Worm (Caenorhabditis elegans) whole organism, young adult: ENCODE results near the gene F44G4.5.
A peak's percentile ranks its signal among the peaks of the same experiment; 100 is the strongest.

Experiments used
- B0336.3 ChIP-seq: fragments of 200-800 bp; sonication (Bioruptor generic); IDR thresholded peaks from 2 replicates; pipeline ENCODE4 v1.3.6; 2022; ENCODE audit warnings: missing genetic modification characterization, missing compliant biosample characterization
- C06A6.2 ChIP-seq: fragments of 200-800 bp; sonication (Bioruptor generic); conservative IDR thresholded peaks from 2 replicates; pipeline ENCODE4 v1.3.6; 2022; ENCODE audit warnings: missing genetic modification characterization, missing compliant biosample characterization
- D2030.7 ChIP-seq: fragments of 200-800 bp; sonication (Bioruptor generic); IDR thresholded peaks from 2 replicates; pipeline ENCODE4 v1.3.6; 2022; ENCODE audit warnings: missing genetic modification reagents, missing genetic modification characterization, missing compliant biosample characterization
- F39B2.1 ChIP-seq: fragments of 200-800 bp; sonication (Bioruptor generic); IDR thresholded peaks from 2 replicates; pipeline ENCODE4 v1.3.6; 2022; ENCODE audit warnings: missing genetic modification reagents, missing genetic modification characterization, missing compliant biosample characterization
- F49E8.2 ChIP-seq: sonication (generic microtip); optimal IDR thresholded peaks from 3 replicates; lab custom pipeline; 2017; ENCODE audit warnings: missing genetic modification characterization, mild to moderate bottlenecking, missing compliant biosample characterization, antibody characterized with exemption, moderate library complexity; ENCODE audit not compliant: insufficient read depth
- F55B11.4 ChIP-seq: sonication (generic microtip); optimal IDR thresholded peaks from 2 replicates; lab custom pipeline; 2016; ENCODE audit warnings: missing compliant biosample characterization, missing genetic modification characterization, borderline replicate concordance; ENCODE audit not compliant: insufficient read depth
- F57A8.1 ChIP-seq: fragments of 200-800 bp; sonication (Bioruptor generic); optimal IDR thresholded peaks from 2 replicates; lab custom pipeline; 2018; ENCODE audit warnings: mild to moderate bottlenecking, missing genetic modification characterization, moderate library complexity, missing compliant biosample characterization
- T07F8.4 ChIP-seq: sonication (generic microtip); optimal IDR thresholded peaks from 2 replicates; lab custom pipeline; 2016; ENCODE audit warnings: mild to moderate bottlenecking, missing genetic modification characterization, moderate library complexity, missing compliant biosample characterization
- ama-1 ChIP-seq, 3 experiments: fragments of 150-350 bp in 1 of 3; sonication (generic microtip) in 2 of 3; optimal IDR thresholded peaks; 2 replicates each; lab custom pipeline; 2014 to 2018; ENCODE audit warnings: missing biosample characterization in 2 of 3, missing genetic modification characterization in 2 of 3, missing genetic modification reagents in 2 of 3
- aptf-2 ChIP-seq: fragments of 200-800 bp; sonication (Bioruptor generic); conservative IDR thresholded peaks from 2 replicates; pipeline ENCODE4 v1.3.6; 2022; ENCODE audit warnings: missing genetic modification reagents, missing genetic modification characterization, missing compliant biosample characterization
- atf-7 ChIP-seq: sonication (generic microtip); optimal IDR thresholded peaks from 2 replicates; lab custom pipeline; 2017; ENCODE audit warnings: mild to moderate bottlenecking, missing genetic modification characterization, missing compliant biosample characterization
- attf-3 ChIP-seq: fragments of 200-800 bp; sonication (Bioruptor generic); conservative IDR thresholded peaks from 2 replicates; pipeline ENCODE4 v1.3.6; 2022; ENCODE audit warnings: missing genetic modification reagents, missing genetic modification characterization, missing compliant biosample characterization
- attf-5 ChIP-seq: fragments of 200-800 bp; sonication (Bioruptor generic); optimal IDR thresholded peaks from 2 replicates; lab custom pipeline; 2018; ENCODE audit warnings: mild to moderate bottlenecking, missing genetic modification characterization, missing compliant biosample characterization
- ccch-3 ChIP-seq: fragments of 200-800 bp; sonication (Bioruptor generic); optimal IDR thresholded peaks from 2 replicates; lab custom pipeline; 2018; ENCODE audit warnings: mild to moderate bottlenecking, missing genetic modification characterization, missing compliant biosample characterization
- ceh-58 ChIP-seq: fragments of 200-800 bp; sonication (Bioruptor generic); IDR thresholded peaks from 2 replicates; pipeline ENCODE4 v1.3.6; 2022; ENCODE audit warnings: missing genetic modification characterization, missing compliant biosample characterization
- dox-1 ChIP-seq: fragments of 200-800 bp; sonication (Bioruptor generic); IDR thresholded peaks from 2 replicates; pipeline ENCODE4 v1.3.6; 2022; ENCODE audit warnings: missing genetic modification reagents, missing genetic modification characterization, missing compliant biosample characterization
- dpff-1 ChIP-seq: sonication (generic microtip); optimal IDR thresholded peaks from 2 replicates; lab custom pipeline; 2017; ENCODE audit warnings: mild to moderate bottlenecking, missing genetic modification characterization, missing compliant biosample characterization
- dpl-1 ChIP-seq: fragments of 150-350 bp; optimal IDR thresholded peaks from 2 replicates; lab custom pipeline; 2014; ENCODE audit warnings: missing biosample characterization, missing genetic modification reagents, missing genetic modification characterization
- egrh-3 ChIP-seq: fragments of 200-800 bp; sonication (Bioruptor generic); IDR thresholded peaks from 2 replicates; pipeline ENCODE4 v1.3.6; 2022; ENCODE audit warnings: missing genetic modification reagents, missing genetic modification characterization, missing compliant biosample characterization
- gei-17 ChIP-seq: fragments of 200-800 bp; sonication (Bioruptor generic); optimal IDR thresholded peaks from 2 replicates; lab custom pipeline; 2018; ENCODE audit warnings: mild to moderate bottlenecking, missing genetic modification characterization, missing compliant biosample characterization
- him-1 ChIP-seq: sonication (generic microtip); optimal IDR thresholded peaks from 2 replicates; lab custom pipeline; 2016; ENCODE audit warnings: missing genotype, missing genetic modification reagents, missing genetic modification characterization, missing compliant biosample characterization
- hlh-26 ChIP-seq: fragments of 200-800 bp; sonication (Bioruptor generic); conservative IDR thresholded peaks from 2 replicates; pipeline ENCODE4 v1.3.6; 2022; ENCODE audit warnings: missing genetic modification reagents, missing genetic modification characterization, missing compliant biosample characterization
- let-526 ChIP-seq: fragments of 200-800 bp; sonication (Bioruptor generic); IDR thresholded peaks from 2 replicates; pipeline ENCODE4 v1.3.6; 2022; ENCODE audit warnings: missing genetic modification reagents, missing genetic modification characterization, missing compliant biosample characterization
- lin-35 ChIP-seq, 3 experiments: fragments of 150-350 bp in 2 of 3; sonication (generic microtip) in 1 of 3; optimal IDR thresholded peaks; 2 replicates each; lab custom pipeline; 2014 to 2018; ENCODE audit warnings: missing biosample characterization in 3 of 3, missing genetic modification characterization in 3 of 3, missing genetic modification reagents in 3 of 3
- lsl-1 ChIP-seq: fragments of 200-800 bp; sonication (Bioruptor generic); optimal IDR thresholded peaks from 2 replicates; lab custom pipeline; 2018; ENCODE audit warnings: mild to moderate bottlenecking, missing genetic modification characterization, moderate library complexity, missing compliant biosample characterization
- madf-10 ChIP-seq: sonication (generic microtip); optimal IDR thresholded peaks from 2 replicates; lab custom pipeline; 2016; ENCODE audit warnings: mild to moderate bottlenecking, missing genetic modification characterization, missing compliant biosample characterization
- mcd-1 ChIP-seq: fragments of 200-800 bp; sonication (Bioruptor generic); IDR thresholded peaks from 2 replicates; pipeline ENCODE4 v1.3.6; 2022; ENCODE audit warnings: missing genetic modification reagents, missing genetic modification characterization, missing compliant biosample characterization
- mxl-1 ChIP-seq: sonication (generic microtip); optimal IDR thresholded peaks from 2 replicates; lab custom pipeline; 2016; ENCODE audit warnings: missing genetic modification characterization, missing compliant biosample characterization
- rcor-1 ChIP-seq: fragments of 200-800 bp; sonication (Bioruptor generic); IDR thresholded peaks from 2 replicates; pipeline ENCODE4 v1.3.6; 2022; ENCODE audit warnings: missing genetic modification reagents, missing genetic modification characterization, missing compliant biosample characterization
- rpc-1 ChIP-seq, 2 experiments: fragments of 150-350 bp in 1 of 2; sonication (generic microtip) in 1 of 2; optimal IDR thresholded peaks; 2 replicates each; lab custom pipeline; 2014 to 2018; ENCODE audit warnings: missing biosample characterization in 1 of 2, missing genetic modification characterization in 1 of 2, missing genetic modification reagents in 1 of 2, missing genotype in 1 of 2
- sea-2 ChIP-seq: fragments of 200-800 bp; sonication (Bioruptor generic); IDR thresholded peaks from 2 replicates; pipeline ENCODE4 v1.3.6; 2022; ENCODE audit warnings: missing genetic modification characterization, missing compliant biosample characterization
- snpc-1.1 ChIP-seq: sonication (generic microtip); optimal IDR thresholded peaks from 2 replicates; lab custom pipeline; 2017; ENCODE audit warnings: missing genetic modification characterization, mild to moderate bottlenecking, missing compliant biosample characterization, antibody characterized with exemption, moderate library complexity, missing genotype, missing genetic modification reagents; ENCODE audit not compliant: insufficient read depth
- snpc-1.3 ChIP-seq: sonication (generic microtip); optimal IDR thresholded peaks from 2 replicates; lab custom pipeline; 2017; ENCODE audit warnings: missing genetic modification characterization, mild to moderate bottlenecking, missing compliant biosample characterization, antibody characterized with exemption, moderate library complexity, missing genotype, missing genetic modification reagents; ENCODE audit not compliant: insufficient read depth
- unc-62 ChIP-seq: fragments of 150-350 bp; optimal IDR thresholded peaks from 2 replicates; lab custom pipeline; 2014; ENCODE audit warnings: missing biosample characterization, missing genetic modification reagents, missing genetic modification characterization
- xnd-1 ChIP-seq: sonication (generic microtip); optimal IDR thresholded peaks from 2 replicates; lab custom pipeline; 2016; ENCODE audit warnings: missing genotype, missing genetic modification reagents, missing genetic modification characterization, missing compliant biosample characterization
- zfh-2 ChIP-seq: fragments of 200-800 bp; sonication (Bioruptor generic); conservative IDR thresholded peaks from 2 replicates; pipeline ENCODE4 v1.3.6; 2022; ENCODE audit warnings: missing genetic modification reagents, missing genetic modification characterization, missing compliant biosample characterization
- ztf-18 ChIP-seq: sonication (generic microtip); optimal IDR thresholded peaks from 2 replicates; lab custom pipeline; 2016; ENCODE audit warnings: missing genotype, mild to moderate bottlenecking, missing genetic modification characterization, missing compliant biosample characterization
- ztf-22 ChIP-seq: fragments of 200-800 bp; sonication (Bioruptor generic); optimal IDR thresholded peaks from 2 replicates; lab custom pipeline; 2018; ENCODE audit warnings: mild to moderate bottlenecking, missing genetic modification characterization, moderate library complexity, missing compliant biosample characterization
- ztf-28 ChIP-seq: fragments of 200-800 bp; sonication (Bioruptor generic); IDR thresholded peaks from 2 replicates; pipeline ENCODE4 v1.3.6; 2022; ENCODE audit warnings: missing genetic modification reagents, missing genetic modification characterization, missing compliant biosample characterization

F44G4.5 gene

ce11 chrII:9010708-9011107 is 10.5 kb upstream of the F44G4.5 start:
- TF ChIP-seq ztf-28 (GFP tag; lab: Robert Waterston, UW) (no peak), zfh-2 (0 out of 2 replicates have a peak, but pooled peaks have one; percentile 22)

ce11 chrII:9009976-9010702 is 9.9 kb upstream of the F44G4.5 start:
- no peak for TF ChIP-seq ztf-28 (GFP tag; lab: Robert Waterston, UW)
- no peak for TF ChIP-seq him-1 (tag; lab: Kevin White, UChicago)
- TF ChIP-seq ccch-3 (GFP tag; lab: Kevin White, UChicago) = no peak
- no peak for TF ChIP-seq attf-3 (GFP tag; lab: Robert Waterston, UW)
- TF ChIP-seq attf-5 = no peak
- TF ChIP-seq lsl-1 = no peak
- no peak for TF ChIP-seq snpc-1.1 (tag; lab: Kevin White, UChicago)
- TF ChIP-seq rpc-1 (optimal IDR thresholded peaks at IDR 0.05; lab: Kevin White, UChicago) = no peak
- no peak for TF ChIP-seq rpc-1 (tag; optimal IDR thresholded peaks at IDR 0.05; lab: Kevin White, UChicago)
- TF ChIP-seq, all 124 proteins: peak for 0

ce11 chrII:9007741-9008140 is 7.5 kb upstream of the F44G4.5 start:
- TF ChIP-seq lin-35 (GFP tag; optimal IDR thresholded peaks at IDR 0.05; lab: Kevin White, UChicago) (no peak), zfh-2 (peak; percentile 84), mcd-1 (GFP tag; lab: Robert Waterston, UW) (0 out of 2 replicates have a peak, but pooled peaks have one; percentile 17), ztf-28 (GFP tag; lab: Robert Waterston, UW) (no peak), egrh-3 (GFP tag; lab: Robert Waterston, UW) (peak; percentile 58; the same call in 1 of the 2 replicates)
- TF ChIP-seq, all 124 proteins: peak for 3

- no peak for TF ChIP-seq dox-1 (GFP tag; lab: Robert Waterston, UW)
- TF ChIP-seq C06A6.2 (GFP tag; lab: Robert Waterston, UW) = no peak
- no peak for TF ChIP-seq gei-17 (GFP tag; lab: Kevin White, UChicago)
- no peak for TF ChIP-seq B0336.3
- TF ChIP-seq lin-35 (GFP tag; optimal IDR thresholded peaks at IDR 0.05; lab: Kevin White, UChicago) = no peak
- TF ChIP-seq dpl-1 (GFP tag; lab: Kevin White, UChicago) = no peak
- no peak for TF ChIP-seq madf-10 (tag; lab: Kevin White, UChicago)
- no peak for TF ChIP-seq unc-62 (GFP tag; lab: Kevin White, UChicago)
- TF ChIP-seq ama-1 (optimal IDR thresholded peaks at IDR 0.05; lab: Kevin White, UChicago) = no peak
- no peak for TF ChIP-seq ama-1 (GFP tag; optimal IDR thresholded peaks at IDR 0.05; lab: Kevin White, UChicago)
- TF ChIP-seq let-526 (GFP tag; lab: Robert Waterston, UW) = no peak
- TF ChIP-seq sea-2 = no peak
- no peak for TF ChIP-seq hlh-26 (GFP tag; lab: Robert Waterston, UW)
- no peak for TF ChIP-seq ceh-58
- TF ChIP-seq dpff-1 (tag; lab: Kevin White, UChicago) = no peak
- TF ChIP-seq xnd-1 (tag; lab: Kevin White, UChicago) = no peak
- no peak for TF ChIP-seq F55B11.4 (tag; lab: Kevin White, UChicago)
These were observed 4.8 kb upstream of the F44G4.5 start, which contains the start of gene F44G4.7 for ce11 chrII:9005067-9005466. TSS of gene F44G4.7 (minus strand) at chrII:9005167.

- TF ChIP-seq F39B2.1 (GFP tag; lab: Robert Waterston, UW) = no peak
- TF ChIP-seq F57A8.1 (GFP tag; lab: Kevin White, UChicago) = no peak
- TF ChIP-seq D2030.7 = no peak
- TF ChIP-seq dox-1 (GFP tag; lab: Robert Waterston, UW) = no peak
- no peak for TF ChIP-seq let-526 (GFP tag; lab: Robert Waterston, UW)
- TF ChIP-seq rcor-1 (GFP tag; lab: Robert Waterston, UW) = no peak
- no peak for TF ChIP-seq mxl-1
- TF ChIP-seq snpc-1.3 (tag; lab: Kevin White, UChicago) = no peak
- TF ChIP-seq aptf-2 (GFP tag; lab: Robert Waterston, UW) = no peak
- no peak for TF ChIP-seq attf-3 (GFP tag; lab: Robert Waterston, UW)
- TF ChIP-seq ztf-18 (tag; lab: Kevin White, UChicago) = no peak
- no peak for TF ChIP-seq ztf-22 (GFP tag; lab: Kevin White, UChicago)
- no peak for TF ChIP-seq atf-7 (tag; lab: Kevin White, UChicago)
- no peak for TF ChIP-seq T07F8.4 (tag; lab: Kevin White, UChicago)
- TF ChIP-seq F49E8.2 (tag; lab: Kevin White, UChicago) = no peak
- no peak for TF ChIP-seq F55B11.4 (tag; lab: Kevin White, UChicago)
These were observed 1.6 kb upstream of the F44G4.5 start, which contains the start of gene F44G4.6 for ce11 chrII:9001743-9002222. TSS of gene F44G4.6 (minus strand) at chrII:9001793.
